Fruit fly (Drosophila melanogaster): ENCODE data around the gene Ucp4B.
A peak's percentile ranks its signal among the peaks of the same experiment; 100 is the strongest.

Ucp4B gene

DNA sequence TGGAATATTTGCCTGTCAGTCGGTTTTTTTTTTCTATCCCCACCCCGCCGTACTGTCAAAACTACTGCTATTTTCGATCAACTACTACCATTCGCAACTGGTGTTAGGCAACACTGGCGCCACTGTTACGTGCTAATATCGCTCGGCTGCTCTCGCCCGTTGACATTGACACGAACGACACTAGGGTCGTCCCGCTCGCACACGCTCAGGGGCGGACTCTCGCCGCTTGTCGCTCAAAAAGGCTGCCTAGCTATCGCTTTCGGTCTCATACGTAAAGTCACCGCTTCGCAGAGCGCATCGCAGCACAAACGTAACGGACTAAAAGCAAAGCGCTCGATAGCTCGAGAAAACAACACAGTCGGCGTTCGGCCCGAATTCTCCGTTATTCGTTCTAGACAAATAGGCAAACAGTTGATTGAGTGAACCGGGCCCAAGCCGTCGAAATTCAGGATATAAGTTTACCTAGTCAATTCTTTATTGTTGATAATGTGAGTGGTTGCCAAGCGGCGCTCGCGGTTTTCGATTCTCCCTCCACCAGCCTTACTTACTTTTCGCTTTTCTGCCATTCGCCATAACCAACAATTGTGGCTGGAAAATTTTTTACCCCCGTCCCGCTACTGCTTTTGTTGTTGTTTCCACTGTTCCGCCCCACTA, 12.8 kb downstream of the Ucp4B start (continued):
- peak; percentile 44 for TF ChIP-seq scrt (GFP tag; optimal IDR thresholded peaks at IDR 0.05)
- peak; percentile 12 for TF ChIP-seq Hsf (GFP tag; optimal IDR thresholded peaks at IDR 0.05)
- no peak for TF ChIP-seq fd102C (GFP tag; optimal IDR thresholded peaks at IDR 0.05)
- TF ChIP-seq seq (GFP tag; IDR thresholded peaks at IDR 0.05): no peak
- no peak for TF ChIP-seq CG14860 (GFP tag; IDR thresholded peaks at IDR 0.05; ENCODE audit: partially characterized antibody)
- TF ChIP-seq vvl (GFP tag; IDR thresholded peaks at IDR 0.05): no peak
- no peak for TF ChIP-seq pum (GFP tag; optimal IDR thresholded peaks at IDR 0.05)
- no peak for TF ChIP-seq run (tag; optimal IDR thresholded peaks at IDR 0.05)
- TF ChIP-seq Atf3 (GFP tag; optimal IDR thresholded peaks at IDR 0.05): no peak
- no peak for TF ChIP-seq gfzf (GFP tag; optimal IDR thresholded peaks at IDR 0.05)
- TF ChIP-seq twi (tag; optimal IDR thresholded peaks at IDR 0.05): peak; percentile 15
- TF ChIP-seq CG8388 (GFP tag; optimal IDR thresholded peaks at IDR 0.05): no peak
- TF ChIP-seq Dll (GFP tag; IDR thresholded peaks at IDR 0.05; ENCODE audit: partially characterized antibody): no peak
- TF ChIP-seq br (optimal IDR thresholded peaks at IDR 0.05): no peak
- TF ChIP-seq sob (GFP tag; IDR thresholded peaks at IDR 0.05): no peak
- TF ChIP-seq CG3407 (GFP tag; optimal IDR thresholded peaks at IDR 0.05): no peak
- TF ChIP-seq nau (GFP tag; optimal IDR thresholded peaks at IDR 0.05): peak; percentile 32
- TF ChIP-seq CG2202 (tag; optimal IDR thresholded peaks at IDR 0.05): no peak
- TF ChIP-seq H15 (GFP tag; IDR thresholded peaks at IDR 0.05): no peak
- TF ChIP-seq CG11456 (GFP tag; IDR thresholded peaks at IDR 0.05): no peak
- TF ChIP-seq CG2120 (GFP tag; optimal IDR thresholded peaks at IDR 0.05): peak; percentile 58
- TF ChIP-seq sens (GFP tag): peak; percentile 60
- no peak for TF ChIP-seq CG8765 (GFP tag; IDR thresholded peaks at IDR 0.05)
- peak; percentile 29 for TF ChIP-seq Meics (GFP tag; optimal IDR thresholded peaks at IDR 0.05)
- TF ChIP-seq Ada2b (GFP tag; IDR thresholded peaks at IDR 0.05): no peak
- TF ChIP-seq Lim3 (GFP tag; IDR thresholded peaks at IDR 0.05): no peak
- TF ChIP-seq CG4404 (GFP tag; IDR thresholded peaks at IDR 0.05): no peak
- TF ChIP-seq CG9215 (GFP tag; IDR thresholded peaks at IDR 0.05): no peak
- TF ChIP-seq CG9876 (GFP tag; optimal IDR thresholded peaks at IDR 0.05): no peak
- peak; percentile 41 for TF ChIP-seq Myb (GFP tag; optimal IDR thresholded peaks at IDR 0.05)
- no peak for TF ChIP-seq luna (GFP tag; optimal IDR thresholded peaks at IDR 0.05)
- peak; percentile 45 for TF ChIP-seq CoRest (tag; optimal IDR thresholded peaks at IDR 0.05)
- no peak for TF ChIP-seq CG10462 (GFP tag; optimal IDR thresholded peaks at IDR 0.05)
- TF ChIP-seq sens-2 (GFP tag; IDR thresholded peaks at IDR 0.05): no peak
- TF ChIP-seq CG11695 (GFP tag; IDR thresholded peaks at IDR 0.05): no peak
- peak; percentile 19 for TF ChIP-seq unpg (GFP tag; optimal IDR thresholded peaks at IDR 0.05)
- no peak for TF ChIP-seq Bgb (GFP tag; IDR thresholded peaks at IDR 0.05; ENCODE audit: partially characterized antibody)
- no peak for TF ChIP-seq dm (GFP tag; optimal IDR thresholded peaks at IDR 0.05)
- TF ChIP-seq inv (GFP tag; IDR thresholded peaks at IDR 0.05; ENCODE audit: partially characterized antibody): no peak
- no peak for TF ChIP-seq esg (GFP tag; conservative IDR thresholded peaks at IDR 0.05)
- no peak for TF ChIP-seq Adf1 (GFP tag; IDR thresholded peaks at IDR 0.05)
- TF ChIP-seq CG3163 (GFP tag; optimal IDR thresholded peaks at IDR 0.05): peak; percentile 43
- TF ChIP-seq tna (GFP tag; IDR thresholded peaks at IDR 0.05; ENCODE audit: partially characterized antibody): no peak
- TF ChIP-seq Rx (GFP tag; IDR thresholded peaks at IDR 0.05): no peak
- no peak for TF ChIP-seq chinmo (GFP tag; IDR thresholded peaks at IDR 0.05; ENCODE audit: partially characterized antibody)
- no peak for TF ChIP-seq Dref (GFP tag; IDR thresholded peaks at IDR 0.05)
- TF ChIP-seq CG12236 (GFP tag; optimal IDR thresholded peaks at IDR 0.05): no peak
- TF ChIP-seq nerfin-2 (GFP tag; IDR thresholded peaks at IDR 0.05; ENCODE audit: partially characterized antibody): no peak
- peak; percentile 72 for TF ChIP-seq CG8290 (GFP tag; optimal IDR thresholded peaks at IDR 0.05)
- peak; percentile 84 to 95 for TF ChIP-seq CG8290 (tag; optimal IDR thresholded peaks at IDR 0.05)
- TF ChIP-seq toy (GFP tag; IDR thresholded peaks at IDR 0.05): no peak
- TF ChIP-seq CG10147 (GFP tag; optimal IDR thresholded peaks at IDR 0.05): no peak

Measured in whole organism, embryonic.